Worm (Caenorhabditis elegans) whole organism, L1 larva: ENCODE data around the gene F29B9.5.

ENCODE experiments used
- C16A3.4 ChIP-seq: fragments of 150-350 bp; optimal IDR thresholded peaks from 2 replicates; lab custom pipeline; 2014; ENCODE audit warnings: missing biosample characterization, missing genetic modification characterization
- Y116A8C.19 ChIP-seq: sonication (generic microtip); optimal IDR thresholded peaks from 2 replicates; lab custom pipeline; 2016; ENCODE audit warnings: missing compliant biosample characterization, missing genetic modification characterization, borderline replicate concordance
- aha-1 ChIP-seq: fragments of 150-350 bp; optimal IDR thresholded peaks from 2 replicates; lab custom pipeline; 2014; ENCODE audit warnings: missing biosample characterization, missing genetic modification characterization
- blmp-1 ChIP-seq: fragments of 150-350 bp; optimal IDR thresholded peaks from 2 replicates; lab custom pipeline; 2014; ENCODE audit warnings: missing biosample characterization, missing genetic modification characterization
- ceh-82 ChIP-seq, 3 experiments: fragments of 150-350 bp in 1 of 3; sonication (generic microtip) in 2 of 3; optimal IDR thresholded peaks; 2 replicates each; lab custom pipeline; 2014 to 2017; ENCODE audit warnings: missing biosample characterization in 3 of 3, missing genetic modification characterization in 3 of 3
- ceh-88 ChIP-seq: fragments of 200-800 bp; sonication (Bioruptor generic); IDR thresholded peaks from 2 replicates; pipeline ENCODE4 v1.3.6; 2022; ENCODE audit warnings: missing genetic modification characterization, missing compliant biosample characterization
- ces-1 ChIP-seq: fragments of 150-350 bp; optimal IDR thresholded peaks from 2 replicates; lab custom pipeline; 2014; ENCODE audit warnings: missing biosample characterization, missing genetic modification reagents, missing genetic modification characterization
- efl-1 ChIP-seq, 4 experiments: fragments of 150-350 bp; optimal IDR thresholded peaks in 3 of 4; peaks in 1 of 4; 1 replicate in 1 of 4; 2 replicates in 3 of 4; lab custom pipeline; 2014; ENCODE audit warnings: missing biosample characterization in 2 of 4, missing genetic modification characterization in 2 of 4, missing genetic modification reagents in 2 of 4
- elt-2 ChIP-seq: sonication (generic microtip); optimal IDR thresholded peaks from 2 replicates; lab custom pipeline; 2016; ENCODE audit warnings: missing genetic modification characterization, mild to moderate bottlenecking, inconsistent platforms, missing compliant biosample characterization, missing genetic modification reagents
- elt-3 ChIP-seq, 6 experiments: fragments of 150-350 bp in 1 of 6; sonication (generic microtip); optimal IDR thresholded peaks; 2 replicates each; lab custom pipeline; 2017 to 2018; ENCODE audit warnings: missing biosample characterization in 6 of 6, missing genetic modification characterization in 6 of 6, inconsistent platforms in 1 of 6
- fkh-8 ChIP-seq: sonication (generic microtip); optimal IDR thresholded peaks from 2 replicates; lab custom pipeline; 2016; ENCODE audit warnings: mild to moderate bottlenecking, missing genetic modification characterization, missing compliant biosample characterization
- fos-1 ChIP-seq: fragments of 150-350 bp; optimal IDR thresholded peaks from 2 replicates; lab custom pipeline; 2014; ENCODE audit warnings: missing biosample characterization, missing genetic modification characterization
- lin-13 ChIP-seq: fragments of 150-350 bp; optimal IDR thresholded peaks from 2 replicates; lab custom pipeline; 2014; ENCODE audit warnings: missing biosample characterization, missing genetic modification reagents, missing genetic modification characterization
- lin-14 ChIP-seq: fragments of 200-800 bp; sonication (Bioruptor generic); optimal IDR thresholded peaks from 2 replicates; lab custom pipeline; 2018; ENCODE audit warnings: mild to moderate bottlenecking, missing genetic modification characterization, moderate library complexity, missing compliant biosample characterization
- lin-35 ChIP-seq, 2 experiments: fragments of 150-350 bp; optimal IDR thresholded peaks; 2 replicates each; lab custom pipeline; 2014; ENCODE audit warnings: missing biosample characterization in 2 of 2, missing genetic modification characterization in 2 of 2, missing genetic modification reagents in 2 of 2
- lin-39 ChIP-seq: fragments of 150-350 bp; optimal IDR thresholded peaks from 2 replicates; lab custom pipeline; 2014; ENCODE audit warnings: missing biosample characterization, missing genetic modification reagents, missing genetic modification characterization
- lir-3 ChIP-seq: sonication (generic microtip); optimal IDR thresholded peaks from 2 replicates; lab custom pipeline; 2016; ENCODE audit warnings: mild to moderate bottlenecking, missing genetic modification characterization, moderate library complexity, missing compliant biosample characterization; ENCODE audit not compliant: poor library complexity
- mab-9 ChIP-seq: fragments of 200-800 bp; sonication (Bioruptor generic); IDR thresholded peaks from 2 replicates; pipeline ENCODE4 v1.3.6; 2022; ENCODE audit warnings: missing genetic modification reagents, missing genetic modification characterization, missing compliant biosample characterization
- mdl-1 ChIP-seq, 2 experiments: fragments of 150-350 bp; optimal IDR thresholded peaks; 2 replicates each; lab custom pipeline; 2014 to 2017; ENCODE audit warnings: missing biosample characterization in 2 of 2, missing genetic modification characterization in 2 of 2, inconsistent platforms in 1 of 2
- mep-1 ChIP-seq: fragments of 150-350 bp; optimal IDR thresholded peaks from 2 replicates; lab custom pipeline; 2014; ENCODE audit warnings: missing biosample characterization, missing genetic modification characterization
- nhr-11 ChIP-seq: fragments of 150-350 bp; optimal IDR thresholded peaks from 2 replicates; lab custom pipeline; 2014; ENCODE audit warnings: missing biosample characterization, missing genetic modification characterization
- nhr-12 ChIP-seq: sonication (generic microtip); optimal IDR thresholded peaks from 2 replicates; lab custom pipeline; 2017; ENCODE audit warnings: missing biosample characterization, missing genetic modification characterization
- nhr-19 ChIP-seq: fragments of 200-800 bp; sonication (Bioruptor generic); conservative IDR thresholded peaks from 2 replicates; pipeline ENCODE4 v1.3.6; 2022; ENCODE audit warnings: missing genetic modification characterization, missing compliant biosample characterization
- nhr-237 ChIP-seq: fragments of 150-350 bp; optimal IDR thresholded peaks from 2 replicates; lab custom pipeline; 2014; ENCODE audit warnings: missing biosample characterization, missing genetic modification characterization
- nhr-47 ChIP-seq: sonication (generic microtip); optimal IDR thresholded peaks from 2 replicates; lab custom pipeline; 2016; ENCODE audit warnings: mild to moderate bottlenecking, missing genetic modification characterization, moderate library complexity, missing compliant biosample characterization
- nhr-76 ChIP-seq: sonication (generic microtip); optimal IDR thresholded peaks from 2 replicates; lab custom pipeline; 2017; ENCODE audit warnings: missing biosample characterization, missing genetic modification characterization
- nhr-77 ChIP-seq: fragments of 150-350 bp; optimal IDR thresholded peaks from 2 replicates; lab custom pipeline; 2014; ENCODE audit warnings: missing biosample characterization, missing genetic modification characterization
- nhr-85 ChIP-seq: sonication (generic microtip); peaks from one replicate; lab custom pipeline; 2016; ENCODE audit warnings: missing genetic modification characterization, inconsistent platforms, missing compliant biosample characterization
- pag-3 ChIP-seq: sonication (generic microtip); optimal IDR thresholded peaks from 2 replicates; lab custom pipeline; 2017; ENCODE audit warnings: missing genetic modification characterization, mild to moderate bottlenecking, missing compliant biosample characterization, antibody characterized with exemption, borderline replicate concordance; ENCODE audit not compliant: insufficient read depth
- pqm-1 ChIP-seq: sonication (generic microtip); optimal IDR thresholded peaks from 3 replicates; lab custom pipeline; 2017; ENCODE audit warnings: missing biosample characterization, missing genetic modification characterization
- sox-4 ChIP-seq: sonication (generic microtip); optimal IDR thresholded peaks from 2 replicates; lab custom pipeline; 2016; ENCODE audit warnings: missing genetic modification characterization, missing compliant biosample characterization
- sptf-1 ChIP-seq: fragments of 150-350 bp; optimal IDR thresholded peaks from 2 replicates; lab custom pipeline; 2014; ENCODE audit warnings: missing biosample characterization, missing genetic modification characterization
- swsn-7 ChIP-seq: sonication (generic microtip); optimal IDR thresholded peaks from 2 replicates; lab custom pipeline; 2016; ENCODE audit warnings: missing genetic modification characterization, missing compliant biosample characterization
- tbx-2 ChIP-seq: sonication (generic microtip); optimal IDR thresholded peaks from 2 replicates; lab custom pipeline; 2016; ENCODE audit warnings: missing genetic modification characterization, missing compliant biosample characterization
- vab-15 ChIP-seq: sonication (generic microtip); optimal IDR thresholded peaks from 2 replicates; lab custom pipeline; 2017; ENCODE audit warnings: missing genotype, mild to moderate bottlenecking, missing genetic modification characterization, missing compliant biosample characterization
- xbp-1 ChIP-seq: sonication (generic microtip); optimal IDR thresholded peaks from 2 replicates; lab custom pipeline; 2016; ENCODE audit warnings: missing genetic modification characterization, missing compliant biosample characterization
- zag-1 ChIP-seq: fragments of 150-350 bp; optimal IDR thresholded peaks from 2 replicates; lab custom pipeline; 2014; ENCODE audit warnings: missing biosample characterization, missing genetic modification characterization
- zip-4 ChIP-seq: fragments of 200-800 bp; sonication (Bioruptor generic); optimal IDR thresholded peaks from 2 replicates; lab custom pipeline; 2018; ENCODE audit warnings: mild to moderate bottlenecking, missing genetic modification characterization, moderate library complexity, missing compliant biosample characterization
- ztf-11 ChIP-seq, 2 experiments: sonication (generic microtip); optimal IDR thresholded peaks; 2 replicates each; lab custom pipeline; 2016 to 2017; ENCODE audit warnings: missing genetic modification characterization in 2 of 2, missing biosample characterization in 1 of 2, missing compliant biosample characterization in 1 of 2
- ztf-4 ChIP-seq: fragments of 150-350 bp; optimal IDR thresholded peaks from 2 replicates; lab custom pipeline; 2014; ENCODE audit warnings: missing biosample characterization, missing genetic modification characterization

F29B9.5 gene

ce11 chrIV:4673332-4673731 lies 21.1 kb downstream of the F29B9.5 start:
- TF ChIP-seq fkh-8 (tag; lab: Kevin White, UChicago) = no peak
- TF ChIP-seq lin-39 (tag; lab: Kevin White, UChicago) = no peak
- TF ChIP-seq elt-2 (tag; lab: Kevin White, UChicago) = no peak
- TF ChIP-seq lir-3 = no peak
- TF ChIP-seq lin-35 (GFP tag; optimal IDR thresholded peaks at IDR 0.05; lab: Kevin White, UChicago) = no peak
- no peak for TF ChIP-seq ztf-11 (tag; optimal IDR thresholded peaks at IDR 0.05; lab: Kevin White, UChicago)
- TF ChIP-seq lin-13 (GFP tag; lab: Kevin White, UChicago) = no peak
- TF ChIP-seq sox-4 (tag; lab: Kevin White, UChicago) = no peak
- no peak for TF ChIP-seq ceh-82 (tag; optimal IDR thresholded peaks at IDR 0.05; lab: Kevin White, UChicago)

ce11 chrIV:4674322-4674721 lies 22.1 kb downstream of the F29B9.5 start:
- no peak for TF ChIP-seq xbp-1
- no peak for TF ChIP-seq zip-4 (GFP tag; lab: Kevin White, UChicago)
- TF ChIP-seq nhr-77 (tag; lab: Kevin White, UChicago) = no peak
- no peak for TF ChIP-seq lin-13 (GFP tag; lab: Kevin White, UChicago)
- no peak for TF ChIP-seq ceh-88 (GFP tag; lab: Robert Waterston, UW)
- TF ChIP-seq mab-9 (GFP tag; lab: Robert Waterston, UW) = no peak
- no peak for TF ChIP-seq vab-15 (tag; lab: Kevin White, UChicago)

DNA sequence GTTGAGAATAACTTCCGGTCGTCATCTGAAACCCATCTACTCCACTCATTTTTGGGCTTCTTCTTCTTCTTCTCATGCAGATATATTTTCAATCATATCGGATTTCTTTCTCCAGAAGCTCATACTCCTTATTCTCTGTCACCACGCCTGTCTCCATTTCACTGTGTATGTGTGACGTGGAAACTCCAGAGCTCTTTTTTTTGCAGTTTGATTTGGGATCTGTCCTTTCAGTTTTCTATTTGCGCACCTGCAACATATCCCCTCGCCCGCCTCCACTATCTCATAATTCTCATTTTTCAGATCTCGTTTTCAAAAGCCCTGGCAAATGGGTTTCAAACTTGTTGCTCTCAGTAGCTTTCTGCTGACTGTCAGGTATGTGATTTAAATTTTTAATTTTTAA lies 26.5 kb downstream of the F29B9.5 start, which contains the start of gene kin-36:
Gene kin-36, plus strand, starts transcription at position 301 of the 400 bp plus-strand sequence.
- TF ChIP-seq nhr-76 (tag; lab: Kevin White, UChicago) (no peak), nhr-85 (tag; lab: Kevin White, UChicago) (peak; percentile 51), mep-1 (no peak)

- TF ChIP-seq nhr-19 (GFP tag; lab: Robert Waterston, UW) (no peak), blmp-1 (tag; lab: Kevin White, UChicago) (no peak), nhr-85 (tag; lab: Kevin White, UChicago) (peak; percentile 30), fkh-8 (tag; lab: Kevin White, UChicago) (no peak), Y116A8C.19 (tag; lab: Kevin White, UChicago) (no peak)
Observed at ce11 chrIV:4683149-4683548, 30.9 kb downstream of the F29B9.5 start.

ce11 chrIV:4686291-4686830 lies 34.1 kb downstream of the F29B9.5 start:
- TF ChIP-seq lin-14 (GFP tag; lab: Kevin White, UChicago) (no peak), fos-1 (tag; lab: Kevin White, UChicago) (no peak), tbx-2 (tag; lab: Kevin White, UChicago) (no peak), xbp-1 (peak; percentile 62)

DNA sequence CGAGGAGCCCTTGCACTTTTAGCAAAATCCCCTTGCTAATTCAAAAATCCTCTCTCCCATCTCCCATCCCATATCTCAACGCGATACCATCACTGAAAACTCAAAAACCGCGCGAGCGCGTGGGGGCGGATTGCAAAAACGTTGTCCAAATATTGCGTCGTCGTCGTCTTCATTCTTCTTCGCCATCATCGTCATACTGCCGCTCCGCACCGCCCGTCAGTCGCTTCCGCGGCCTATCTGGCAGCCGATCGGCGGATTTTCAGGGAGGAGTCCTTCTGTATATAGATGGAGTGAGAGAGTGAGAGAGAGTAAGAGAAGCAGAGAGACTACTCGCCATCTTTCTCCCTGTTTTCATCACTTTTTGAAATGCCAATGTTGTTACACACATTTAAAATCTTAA lies 34.7 kb downstream of the F29B9.5 start:
- TF ChIP-seq nhr-76 (tag; lab: Kevin White, UChicago) (no peak), aha-1 (tag; lab: Kevin White, UChicago) (no peak), nhr-11 (no peak), Y116A8C.19 (tag; lab: Kevin White, UChicago) (no peak), ztf-4 (no peak), C16A3.4 (no peak), fos-1 (tag; lab: Kevin White, UChicago) (no peak), nhr-47 (no peak), sptf-1 (tag; lab: Kevin White, UChicago) (no peak), nhr-12 (tag; lab: Kevin White, UChicago) (no peak), efl-1 (optimal IDR thresholded peaks at IDR 0.05; lab: Kevin White, UChicago) (no peak), efl-1 (GFP tag; optimal IDR thresholded peaks at IDR 0.05 in 1 of 2; lab: Kevin White, UChicago) (no peak), nhr-237 (tag; lab: Kevin White, UChicago) (no peak), elt-3 (tag; optimal IDR thresholded peaks at IDR 0.05; lab: Kevin White, UChicago) (no peak), swsn-7 (tag; lab: Kevin White, UChicago) (no peak), zag-1 (no peak), mdl-1 (tag; optimal IDR thresholded peaks at IDR 0.05; lab: Kevin White, UChicago) (no peak), lin-14 (GFP tag; lab: Kevin White, UChicago) (no peak), pag-3 (tag; lab: Kevin White, UChicago) (no peak), ces-1 (GFP tag; lab: Kevin White, UChicago) (no peak), pqm-1 (tag; lab: Kevin White, UChicago) (no peak)
- TF ChIP-seq, all 84 proteins: peak for 0
